Fruit fly (Drosophila melanogaster) whole organism, embryonic: ENCODE measurements around the gene CG7634.

Experiments used
- ATbp ChIP-seq: fragments of 200-800 bp; sonication (Bioruptor generic); optimal IDR thresholded peaks from 2 replicates; lab custom pipeline; 2017; ENCODE audit warnings: missing biosample characterization, mild to moderate bottlenecking, missing genetic modification characterization, missing genetic modification reagents
- CG11456 ChIP-seq: fragments of 200-800 bp; sonication (Bioruptor generic); IDR thresholded peaks from 3 replicates; pipeline ENCODE4 v1.3.6; 2022; ENCODE audit warnings: missing biosample characterization, missing genetic modification characterization
- CG11723 ChIP-seq: fragments of 200-800 bp; sonication (Bioruptor generic); optimal IDR thresholded peaks from 2 replicates; lab custom pipeline; 2017; ENCODE audit warnings: missing biosample characterization, mild to moderate bottlenecking, missing genetic modification characterization
- CG13624 ChIP-seq: fragments of 200-800 bp; sonication (Bioruptor generic); optimal IDR thresholded peaks from 2 replicates; lab custom pipeline; 2016; ENCODE audit warnings: missing biosample characterization, missing genetic modification characterization
- CG13894 ChIP-seq: fragments of 200-800 bp; sonication (Bioruptor generic); optimal IDR thresholded peaks from 3 replicates; lab custom pipeline; 2018; ENCODE audit warnings: missing biosample characterization, mild to moderate bottlenecking, missing genetic modification characterization, moderate library complexity
- CG1529 ChIP-seq: fragments of 200-800 bp; sonication (Bioruptor generic); optimal IDR thresholded peaks from 3 replicates; lab custom pipeline; 2018; ENCODE audit warnings: missing biosample characterization, missing genetic modification characterization
- CG17359 ChIP-seq: fragments of 200-800 bp; sonication (Bioruptor generic); optimal IDR thresholded peaks from 3 replicates; lab custom pipeline; 2018; ENCODE audit warnings: missing biosample characterization, mild to moderate bottlenecking, missing genetic modification characterization, moderate library complexity
- CG18476 ChIP-seq: fragments of 200-800 bp; sonication (Bioruptor generic); optimal IDR thresholded peaks from 2 replicates; lab custom pipeline; 2016; ENCODE audit warnings: missing biosample characterization, mild to moderate bottlenecking, missing genetic modification characterization
- CG30431 ChIP-seq: fragments of 200-800 bp; sonication (Bioruptor generic); optimal IDR thresholded peaks from 2 replicates; lab custom pipeline; 2017; ENCODE audit warnings: missing biosample characterization, missing genetic modification characterization
- CG3065 ChIP-seq: fragments of 200-800 bp; sonication (Bioruptor generic); optimal IDR thresholded peaks from 2 replicates; lab custom pipeline; 2016; ENCODE audit warnings: missing biosample characterization, missing genetic modification characterization
- CG31441 ChIP-seq: fragments of 200-800 bp; sonication (Bioruptor generic); IDR thresholded peaks from 2 replicates; pipeline ENCODE4 v1.3.6; 2022; ENCODE audit warnings: missing biosample characterization, missing genetic modification characterization
- CG4424 ChIP-seq: fragments of 200-800 bp; sonication (Bioruptor generic); optimal IDR thresholded peaks from 3 replicates; lab custom pipeline; 2016; ENCODE audit warnings: missing biosample characterization, missing genetic modification characterization
- CG6654 ChIP-seq: fragments of 200-800 bp; sonication (Bioruptor generic); optimal IDR thresholded peaks from 2 replicates; lab custom pipeline; 2017; ENCODE audit warnings: missing biosample characterization, mild to moderate bottlenecking, missing genetic modification characterization
- CG7786 ChIP-seq: fragments of 200-800 bp; sonication (Bioruptor generic); optimal IDR thresholded peaks from 2 replicates; lab custom pipeline; 2016; ENCODE audit warnings: missing biosample characterization, missing genetic modification characterization
- CG8765 ChIP-seq: fragments of 200-800 bp; sonication (Bioruptor generic); IDR thresholded peaks from 2 replicates; pipeline ENCODE4 v1.3.6; 2022; ENCODE audit warnings: missing biosample characterization, missing genetic modification characterization
- CG8944 ChIP-seq: fragments of 200-800 bp; sonication (Bioruptor generic); optimal IDR thresholded peaks from 3 replicates; lab custom pipeline; 2016; ENCODE audit warnings: missing biosample characterization, missing genetic modification characterization
- D ChIP-seq, 2 experiments: fragments of 200-800 bp in 1 of 2; fragments of >200 bp in 1 of 2; sonication (Bioruptor generic) in 1 of 2; optimal IDR thresholded peaks; 2 replicates in 1 of 2; 3 replicates in 1 of 2; lab custom pipeline; 2017; ENCODE audit warnings: mild to moderate bottlenecking in 1 of 2, missing biosample characterization in 1 of 2, missing genetic modification characterization in 1 of 2, missing genetic modification reagents in 1 of 2
- D19A ChIP-seq: fragments of 200-800 bp; optimal IDR thresholded peaks from 3 replicates; lab custom pipeline; 2019; ENCODE audit warnings: missing biosample characterization, mild to moderate bottlenecking, missing genetic modification characterization, moderate library complexity
- Dek ChIP-seq: fragments of 200-800 bp; sonication (Bioruptor generic); optimal IDR thresholded peaks from 3 replicates; lab custom pipeline; 2019; ENCODE audit warnings: missing biosample characterization, mild to moderate bottlenecking, missing genetic modification characterization, moderate library complexity
- Eip74EF ChIP-seq, 2 experiments: fragments of 200-800 bp in 1 of 2; fragments of >200 bp in 1 of 2; sonication (Bioruptor generic) in 1 of 2; optimal IDR thresholded peaks; 2 replicates each; lab custom pipeline; 2017 to 2019; ENCODE audit warnings: missing biosample characterization in 2 of 2, missing genetic modification characterization in 2 of 2, mild to moderate bottlenecking in 1 of 2, moderate library complexity in 1 of 2
- Fer3 ChIP-seq: fragments of 200-800 bp; sonication (Bioruptor generic); optimal IDR thresholded peaks from 2 replicates; lab custom pipeline; 2018; ENCODE audit warnings: missing biosample characterization, mild to moderate bottlenecking, missing genetic modification characterization, moderate library complexity
- H15 ChIP-seq: fragments of 200-800 bp; sonication (Bioruptor generic); IDR thresholded peaks from 3 replicates; pipeline ENCODE4 v1.3.6; 2022; ENCODE audit warnings: missing biosample characterization, missing genetic modification characterization
- HHEX ChIP-seq: fragments of 200-800 bp; sonication (Bioruptor generic); optimal IDR thresholded peaks from 3 replicates; lab custom pipeline; 2017; ENCODE audit warnings: missing biosample characterization, mild to moderate bottlenecking, missing genetic modification characterization, missing genetic modification reagents
- HLH54F ChIP-seq: fragments of 200-800 bp; sonication (Bioruptor generic); optimal IDR thresholded peaks from 3 replicates; lab custom pipeline; 2016; ENCODE audit warnings: missing biosample characterization, missing genetic modification characterization
- Hsf ChIP-seq: fragments of 200-800 bp; sonication (Bioruptor generic); optimal IDR thresholded peaks from 3 replicates; lab custom pipeline; 2016; ENCODE audit warnings: missing biosample characterization, missing genetic modification characterization
- Mes4 ChIP-seq: fragments of 200-800 bp; sonication (Bioruptor generic); optimal IDR thresholded peaks from 2 replicates; lab custom pipeline; 2016; ENCODE audit warnings: missing biosample characterization, missing genetic modification characterization
- NFAT ChIP-seq: fragments of 200-800 bp; sonication (Bioruptor generic); IDR thresholded peaks from 2 replicates; pipeline ENCODE4 v1.3.6; 2022; ENCODE audit warnings: missing biosample characterization, missing genetic modification characterization
- Nf-YC ChIP-seq: fragments of 200-800 bp; optimal IDR thresholded peaks from 3 replicates; lab custom pipeline; 2019; ENCODE audit warnings: missing biosample characterization, mild to moderate bottlenecking, missing genetic modification characterization, moderate library complexity
- Opbp ChIP-seq: fragments of 200-800 bp; sonication (Bioruptor generic); IDR thresholded peaks from 3 replicates; pipeline ENCODE4 v1.3.6; 2022; ENCODE audit warnings: missing biosample characterization, missing genetic modification characterization; ENCODE audit not compliant: partially characterized antibody
- Optix ChIP-seq: fragments of 200-800 bp; sonication (Bioruptor generic); IDR thresholded peaks from 3 replicates; pipeline ENCODE4 v1.3.6; 2022; ENCODE audit warnings: missing biosample characterization, missing genetic modification characterization
- Sry-δ ChIP-seq: fragments of 200-800 bp; sonication (Bioruptor generic); optimal IDR thresholded peaks from 2 replicates; lab custom pipeline; 2016; ENCODE audit warnings: missing biosample characterization, missing genetic modification characterization
- ara ChIP-seq: fragments of 200-800 bp; sonication (Bioruptor generic); IDR thresholded peaks from 2 replicates; pipeline ENCODE4 v1.3.6; 2022; ENCODE audit warnings: missing biosample characterization, missing genetic modification characterization
- ash1 ChIP-seq: fragments of 200-800 bp; sonication (Bioruptor generic); optimal IDR thresholded peaks from 2 replicates; lab custom pipeline; 2018; ENCODE audit warnings: missing biosample characterization, mild to moderate bottlenecking, missing genetic modification characterization
- ato ChIP-seq: fragments of 200-800 bp; sonication (Bioruptor generic); IDR thresholded peaks from 2 replicates; pipeline ENCODE4 v1.3.6; 2022; ENCODE audit warnings: missing biosample characterization, missing genetic modification characterization; ENCODE audit not compliant: partially characterized antibody
- ci ChIP-seq: fragments of 200-800 bp; sonication (Bioruptor generic); IDR thresholded peaks from 3 replicates; pipeline ENCODE4 v1.3.6; 2022; ENCODE audit warnings: missing biosample characterization, missing genetic modification characterization
- corto ChIP-seq: fragments of 200-800 bp; sonication (Bioruptor generic); optimal IDR thresholded peaks from 2 replicates; lab custom pipeline; 2016; ENCODE audit warnings: missing biosample characterization, mild to moderate bottlenecking, missing genetic modification characterization, moderate library complexity
- dimm ChIP-seq: fragments of 200-800 bp; sonication (Bioruptor generic); IDR thresholded peaks from 2 replicates; pipeline ENCODE4 v1.3.6; 2022; ENCODE audit warnings: missing biosample characterization, missing genetic modification characterization
- exex ChIP-seq: fragments of 200-800 bp; sonication (Bioruptor generic); optimal IDR thresholded peaks from 4 replicates; lab custom pipeline; 2018; ENCODE audit warnings: missing biosample characterization, mild to moderate bottlenecking, missing genetic modification characterization, moderate library complexity
- ham ChIP-seq: fragments of 200-800 bp; sonication (Bioruptor generic); IDR thresholded peaks from 2 replicates; pipeline ENCODE4 v1.3.6; 2022; ENCODE audit warnings: missing biosample characterization, missing genetic modification characterization
- her ChIP-seq: fragments of 200-800 bp; sonication (Bioruptor generic); optimal IDR thresholded peaks from 2 replicates; lab custom pipeline; 2016; ENCODE audit warnings: missing biosample characterization, missing genetic modification characterization
- hkb ChIP-seq, 2 experiments: fragments of 200-800 bp in 1 of 2; fragments of >200 bp in 1 of 2; sonication (Bioruptor generic) in 1 of 2; IDR thresholded peaks in 1 of 2; optimal IDR thresholded peaks in 1 of 2; 2 replicates each; pipeline versions ENCODE4 v1.3.6 to Lab custom; 2017 to 2022; ENCODE audit warnings: missing biosample characterization in 1 of 2, missing genetic modification characterization in 1 of 2
- ind ChIP-seq: fragments of 200-800 bp; sonication (Bioruptor generic); optimal IDR thresholded peaks from 3 replicates; lab custom pipeline; 2016; ENCODE audit warnings: missing biosample characterization, missing genetic modification characterization
- jing ChIP-seq: fragments of 200-800 bp; sonication (Bioruptor generic); optimal IDR thresholded peaks from 2 replicates; lab custom pipeline; 2018; ENCODE audit warnings: missing biosample characterization, mild to moderate bottlenecking, missing genetic modification characterization
- lab ChIP-seq: fragments of 200-800 bp; sonication (Bioruptor generic); optimal IDR thresholded peaks from 3 replicates; lab custom pipeline; 2017; ENCODE audit warnings: missing biosample characterization, missing genetic modification characterization, mild to moderate bottlenecking, moderate library complexity, missing genetic modification reagents
- pita ChIP-seq: fragments of 200-800 bp; sonication (Bioruptor generic); optimal IDR thresholded peaks from 2 replicates; lab custom pipeline; 2017; ENCODE audit warnings: missing biosample characterization, mild to moderate bottlenecking, missing genetic modification characterization
- pros ChIP-seq: fragments of 200-800 bp; sonication (Bioruptor generic); optimal IDR thresholded peaks from 3 replicates; lab custom pipeline; 2019; ENCODE audit warnings: missing biosample characterization, mild to moderate bottlenecking, missing genetic modification characterization, moderate library complexity
- ssp ChIP-seq: fragments of 200-800 bp; sonication (Bioruptor generic); IDR thresholded peaks from 2 replicates; pipeline ENCODE4 v1.3.6; 2022; ENCODE audit warnings: missing biosample characterization, missing genetic modification characterization

Gene CG7634

DNA sequence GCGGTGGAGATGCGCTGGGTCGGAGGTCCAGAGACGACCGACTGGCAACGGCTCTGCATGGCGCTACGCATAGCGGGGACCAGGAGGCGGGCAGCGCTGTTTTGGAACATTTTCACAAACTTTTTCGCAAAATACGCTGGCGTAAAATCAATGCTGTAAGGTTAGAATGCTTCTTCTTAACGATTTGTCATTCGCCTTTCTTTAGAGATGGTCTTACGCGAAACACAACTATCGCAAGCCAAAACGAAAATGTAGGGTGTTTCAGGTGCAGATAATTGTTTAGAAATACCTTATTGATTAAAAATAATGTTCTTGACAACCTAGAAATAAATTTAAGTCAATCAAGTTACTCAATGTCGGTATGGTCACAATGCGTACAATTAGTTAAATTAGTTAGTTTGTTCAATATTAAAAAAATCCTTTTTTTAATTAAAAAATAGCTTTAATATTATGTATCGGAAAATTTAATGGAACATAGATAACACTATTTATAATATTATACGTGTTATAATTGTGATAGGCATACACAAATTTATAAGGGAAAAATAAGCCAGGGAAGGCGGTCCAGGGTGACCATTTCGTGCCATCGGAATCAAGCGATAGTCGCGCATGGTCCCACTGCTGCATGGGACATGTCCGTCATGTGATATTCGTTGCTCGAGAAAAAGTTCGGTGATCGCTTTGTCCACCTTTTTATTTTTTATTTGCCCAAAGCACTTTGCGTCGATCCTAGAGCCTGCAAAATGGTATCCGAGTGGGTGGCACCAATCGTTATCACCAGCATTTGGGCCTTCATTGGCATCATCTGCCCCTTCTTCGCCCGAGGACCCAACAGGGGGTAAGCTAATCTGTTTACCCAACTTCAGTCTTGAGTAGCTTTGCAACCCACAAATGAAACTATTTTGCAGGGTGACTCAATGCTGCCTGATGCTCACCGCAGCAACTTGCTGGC lies 25.7 kb upstream of the CG7634 start, which contains the start of the genes COX8 and VhaM9.7-b (continued):
- TF ChIP-seq lab (GFP tag; lab: Kevin White, UChicago) (no peak), CG8944 (peak; percentile 58), exex (tag; lab: Kevin White, UChicago) (no peak), CG7786 (GFP tag; lab: Kevin White, UChicago) (peak; percentile 30), D19A (no peak), Mes4 (GFP tag; lab: Kevin White, UChicago) (no peak), Dek (no peak), ara (peak; percentile 54; the same call in 1 of the 2 replicates), CG11723 (GFP tag; lab: Kevin White, UChicago) (no peak), ash1 (GFP tag; lab: Kevin White, UChicago) (no peak), CG31441 (GFP tag; lab: Robert Waterston, UW) (no peak), CG30431 (GFP tag; lab: Kevin White, UChicago) (no peak), ind (GFP tag; lab: Kevin White, UChicago) (peak; percentile 74), pita (GFP tag; lab: Kevin White, UChicago) (no peak), CG1529 (GFP tag; lab: Kevin White, UChicago) (no peak), ATbp (no peak), CG3065 (GFP tag; lab: Kevin White, UChicago) (no peak), H15 (GFP tag; lab: Robert Waterston, UW) (no peak), Sry-δ (GFP tag; lab: Kevin White, UChicago) (peak; percentile 93), CG11456 (GFP tag; lab: Robert Waterston, UW) (no peak; the same call in 2 of the 3 replicates), pros (no peak), corto (no peak), HHEX (no peak), Hsf (GFP tag; lab: Kevin White, UChicago) (peak; percentile 77), ato (GFP tag; lab: Robert Waterston, UW) (peak; percentile 48; the same call in 1 of the 2 replicates), Optix (GFP tag; lab: Robert Waterston, UW) (no peak), ssp (GFP tag; lab: Robert Waterston, UW) (peak; percentile 45), dimm (GFP tag; lab: Robert Waterston, UW) (no peak), D (optimal IDR thresholded peaks at IDR 0.05; lab: Kevin White, UChicago) (no peak), D (GFP tag; optimal IDR thresholded peaks at IDR 0.05; lab: Kevin White, UChicago) (no peak), CG13894 (tag; lab: Kevin White, UChicago) (no peak), ci (peak; percentile 63), CG13624 (GFP tag; lab: Kevin White, UChicago) (peak; percentile 56), HLH54F (peak; percentile 72), CG18476 (GFP tag; lab: Kevin White, UChicago) (peak; percentile 14), CG8765 (GFP tag; lab: Robert Waterston, UW) (no peak), hkb (optimal IDR thresholded peaks at IDR 0.05; lab: Kevin White, UChicago) (no peak), hkb (GFP tag; IDR thresholded peaks at IDR 0.05; lab: Robert Waterston, UW) (peak; percentile 27; the same call in 1 of the 2 replicates), CG17359 (peak; percentile 45), CG4424 (GFP tag; lab: Kevin White, UChicago) (peak; percentile 69), CG6654 (no peak), Eip74EF (GFP tag; optimal IDR thresholded peaks at IDR 0.05; lab: Kevin White, UChicago) (no peak), her (no peak), jing (GFP tag; lab: Kevin White, UChicago) (no peak), NFAT (GFP tag; lab: Robert Waterston, UW) (no peak; the same call in 1 of the 2 replicates), Opbp (GFP tag; lab: Robert Waterston, UW) (peak; percentile 60), Nf-YC (tag; lab: Kevin White, UChicago) (peak; percentile 63), Fer3 (tag; lab: Kevin White, UChicago) (no peak), ham (no peak)
